Worm (Caenorhabditis elegans) whole organism, L1 larva: Measurements from ENCODE around the gene lig-1.

ENCODE experiments used
- aha-1 ChIP-seq: fragments of 150-350 bp; optimal IDR thresholded peaks from 2 replicates; lab custom pipeline; 2014; ENCODE audit warnings: missing biosample characterization, missing genetic modification characterization
- alr-1 ChIP-seq: fragments of 200-800 bp; sonication (Bioruptor generic); optimal IDR thresholded peaks from 2 replicates; lab custom pipeline; 2018; ENCODE audit warnings: borderline replicate concordance, mild to moderate bottlenecking, missing genetic modification characterization, missing compliant biosample characterization
- blmp-1 ChIP-seq: fragments of 150-350 bp; optimal IDR thresholded peaks from 2 replicates; lab custom pipeline; 2014; ENCODE audit warnings: missing biosample characterization, missing genetic modification characterization
- ceh-82 ChIP-seq, 3 experiments: fragments of 150-350 bp in 1 of 3; sonication (generic microtip) in 2 of 3; optimal IDR thresholded peaks; 2 replicates each; lab custom pipeline; 2014 to 2017; ENCODE audit warnings: missing biosample characterization in 3 of 3, missing genetic modification characterization in 3 of 3
- ceh-90 ChIP-seq: sonication (generic microtip); optimal IDR thresholded peaks from 2 replicates; lab custom pipeline; 2016; ENCODE audit warnings: missing genetic modification characterization, missing compliant biosample characterization
- dpl-1 ChIP-seq, 3 experiments: fragments of 150-350 bp in 2 of 3; sonication (generic microtip) in 1 of 3; optimal IDR thresholded peaks; 2 replicates each; lab custom pipeline; 2014 to 2017; ENCODE audit warnings: missing biosample characterization in 3 of 3, missing genetic modification characterization in 3 of 3, missing genetic modification reagents in 3 of 3
- efl-1 ChIP-seq, 4 experiments: fragments of 150-350 bp; optimal IDR thresholded peaks in 3 of 4; peaks in 1 of 4; 1 replicate in 1 of 4; 2 replicates in 3 of 4; lab custom pipeline; 2014; ENCODE audit warnings: missing biosample characterization in 2 of 4, missing genetic modification characterization in 2 of 4, missing genetic modification reagents in 2 of 4
- efl-3 ChIP-seq: fragments of 200-800 bp; sonication (Bioruptor generic); optimal IDR thresholded peaks from 2 replicates; lab custom pipeline; 2018; ENCODE audit warnings: mild to moderate bottlenecking, missing genetic modification characterization, missing compliant biosample characterization
- elt-2 ChIP-seq: sonication (generic microtip); optimal IDR thresholded peaks from 2 replicates; lab custom pipeline; 2016; ENCODE audit warnings: missing genetic modification characterization, mild to moderate bottlenecking, inconsistent platforms, missing compliant biosample characterization, missing genetic modification reagents
- elt-3 ChIP-seq, 6 experiments: fragments of 150-350 bp in 1 of 6; sonication (generic microtip); optimal IDR thresholded peaks; 2 replicates each; lab custom pipeline; 2017 to 2018; ENCODE audit warnings: missing biosample characterization in 6 of 6, missing genetic modification characterization in 6 of 6, inconsistent platforms in 1 of 6
- fkh-4 ChIP-seq: sonication (generic microtip); optimal IDR thresholded peaks from 2 replicates; lab custom pipeline; 2016; ENCODE audit warnings: missing compliant biosample characterization, missing genetic modification characterization, borderline replicate concordance
- fkh-8 ChIP-seq: sonication (generic microtip); optimal IDR thresholded peaks from 2 replicates; lab custom pipeline; 2016; ENCODE audit warnings: mild to moderate bottlenecking, missing genetic modification characterization, missing compliant biosample characterization
- hlh-4 ChIP-seq: sonication (generic microtip); optimal IDR thresholded peaks from 2 replicates; lab custom pipeline; 2016; ENCODE audit warnings: mild to moderate bottlenecking, missing genetic modification characterization, missing compliant biosample characterization
- lin-14 ChIP-seq: fragments of 200-800 bp; sonication (Bioruptor generic); optimal IDR thresholded peaks from 2 replicates; lab custom pipeline; 2018; ENCODE audit warnings: mild to moderate bottlenecking, missing genetic modification characterization, moderate library complexity, missing compliant biosample characterization
- lin-15B ChIP-seq: fragments of 150-350 bp; sonication (generic microtip); optimal IDR thresholded peaks from 3 replicates; lab custom pipeline; 2014; ENCODE audit warnings: missing biosample characterization, missing genetic modification characterization
- lin-35 ChIP-seq, 2 experiments: fragments of 150-350 bp; optimal IDR thresholded peaks; 2 replicates each; lab custom pipeline; 2014; ENCODE audit warnings: missing biosample characterization in 2 of 2, missing genetic modification characterization in 2 of 2, missing genetic modification reagents in 2 of 2
- lsy-2 ChIP-seq, 2 experiments: fragments of 150-350 bp; optimal IDR thresholded peaks; 2 replicates each; lab custom pipeline; 2014; ENCODE audit warnings: missing biosample characterization in 2 of 2, missing genetic modification characterization in 2 of 2
- mdl-1 ChIP-seq, 2 experiments: fragments of 150-350 bp; optimal IDR thresholded peaks; 2 replicates each; lab custom pipeline; 2014 to 2017; ENCODE audit warnings: missing biosample characterization in 2 of 2, missing genetic modification characterization in 2 of 2, inconsistent platforms in 1 of 2
- mep-1 ChIP-seq: fragments of 150-350 bp; optimal IDR thresholded peaks from 2 replicates; lab custom pipeline; 2014; ENCODE audit warnings: missing biosample characterization, missing genetic modification characterization
- nhr-19 ChIP-seq: fragments of 200-800 bp; sonication (Bioruptor generic); conservative IDR thresholded peaks from 2 replicates; pipeline ENCODE4 v1.3.6; 2022; ENCODE audit warnings: missing genetic modification characterization, missing compliant biosample characterization
- nhr-20 ChIP-seq: sonication (generic microtip); optimal IDR thresholded peaks from 2 replicates; lab custom pipeline; 2016; ENCODE audit warnings: mild to moderate bottlenecking, missing genetic modification characterization, missing compliant biosample characterization
- nhr-71 ChIP-seq: sonication (generic microtip); optimal IDR thresholded peaks from 2 replicates; lab custom pipeline; 2016; ENCODE audit warnings: mild to moderate bottlenecking, missing genetic modification characterization, moderate library complexity, missing compliant biosample characterization
- nhr-76 ChIP-seq: sonication (generic microtip); optimal IDR thresholded peaks from 2 replicates; lab custom pipeline; 2017; ENCODE audit warnings: missing biosample characterization, missing genetic modification characterization
- nhr-85 ChIP-seq: sonication (generic microtip); peaks from one replicate; lab custom pipeline; 2016; ENCODE audit warnings: missing genetic modification characterization, inconsistent platforms, missing compliant biosample characterization
- nhr-90 ChIP-seq: sonication (generic microtip); optimal IDR thresholded peaks from 2 replicates; lab custom pipeline; 2016; ENCODE audit warnings: mild to moderate bottlenecking, missing genetic modification characterization, missing compliant biosample characterization; ENCODE audit not compliant: poor library complexity
- rnt-1 ChIP-seq: sonication (generic microtip); optimal IDR thresholded peaks from 2 replicates; lab custom pipeline; 2016; ENCODE audit warnings: mild to moderate bottlenecking, missing genetic modification characterization, moderate library complexity, missing compliant biosample characterization
- snpc-4 ChIP-seq: fragments of 150-350 bp; optimal IDR thresholded peaks from 2 replicates; lab custom pipeline; 2014; ENCODE audit warnings: missing biosample characterization, missing genetic modification characterization
- snu-23 ChIP-seq: sonication (generic microtip); optimal IDR thresholded peaks from 2 replicates; lab custom pipeline; 2016; ENCODE audit warnings: missing genetic modification characterization, missing compliant biosample characterization
- tbx-2 ChIP-seq: sonication (generic microtip); optimal IDR thresholded peaks from 2 replicates; lab custom pipeline; 2016; ENCODE audit warnings: missing genetic modification characterization, missing compliant biosample characterization
- unc-30 ChIP-seq: sonication (generic microtip); optimal IDR thresholded peaks from 2 replicates; lab custom pipeline; 2017; ENCODE audit warnings: missing biosample characterization, missing genetic modification characterization
- vab-15 ChIP-seq: sonication (generic microtip); optimal IDR thresholded peaks from 2 replicates; lab custom pipeline; 2017; ENCODE audit warnings: missing genotype, mild to moderate bottlenecking, missing genetic modification characterization, missing compliant biosample characterization
- zip-4 ChIP-seq: fragments of 200-800 bp; sonication (Bioruptor generic); optimal IDR thresholded peaks from 2 replicates; lab custom pipeline; 2018; ENCODE audit warnings: mild to moderate bottlenecking, missing genetic modification characterization, moderate library complexity, missing compliant biosample characterization
- ztf-11 ChIP-seq, 2 experiments: sonication (generic microtip); optimal IDR thresholded peaks; 2 replicates each; lab custom pipeline; 2016 to 2017; ENCODE audit warnings: missing genetic modification characterization in 2 of 2, missing biosample characterization in 1 of 2, missing compliant biosample characterization in 1 of 2

The lig-1 gene

DNA sequence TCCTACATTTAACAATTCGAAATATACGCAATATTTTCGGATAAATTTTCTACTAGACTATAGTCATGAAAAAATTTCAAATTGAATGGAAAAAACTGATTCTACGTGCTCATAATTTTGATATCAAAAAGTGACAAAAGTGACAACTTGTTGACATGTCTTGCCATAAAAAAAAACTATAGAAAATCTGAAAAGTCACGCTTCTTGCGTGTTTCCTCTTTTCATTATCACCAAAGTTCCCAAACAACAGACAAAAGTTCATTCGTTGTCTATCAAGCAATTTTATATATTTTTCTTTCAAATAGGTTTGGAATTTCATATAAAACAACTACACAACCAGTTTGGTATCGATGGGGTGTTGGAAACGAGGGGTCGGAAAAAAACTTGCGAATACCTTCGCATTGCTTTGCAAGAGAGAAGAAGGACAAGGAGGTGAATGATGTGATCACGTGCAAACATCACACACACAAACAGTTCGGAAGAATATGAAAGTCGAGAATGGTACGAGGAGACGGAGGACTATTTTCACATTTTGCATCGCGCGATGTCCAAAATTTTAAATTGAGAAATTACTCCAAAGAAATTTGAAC lies 45.2 kb downstream of the lig-1 start (continued):
- TF ChIP-seq aha-1 (tag; lab: Kevin White, UChicago) (no peak), hlh-4 (tag; lab: Kevin White, UChicago) (no peak)

- TF ChIP-seq mdl-1 (tag; optimal IDR thresholded peaks at IDR 0.05; lab: Kevin White, UChicago): peak in 1 of 2 experiments; percentile 9
- TF ChIP-seq nhr-76 (tag; lab: Kevin White, UChicago): no peak
- TF ChIP-seq elt-2 (tag; lab: Kevin White, UChicago): peak; percentile 56
- no peak for TF ChIP-seq snu-23 (GFP tag; lab: Kevin White, UChicago)
- TF ChIP-seq lsy-2 (tag; optimal IDR thresholded peaks at IDR 0.05; lab: Kevin White, UChicago): peak in 1 of 2 experiments; percentile 21
- no peak for TF ChIP-seq fkh-4
- TF ChIP-seq elt-3 (tag; optimal IDR thresholded peaks at IDR 0.05; lab: Kevin White, UChicago): peak in 2 of 6 experiments; percentile 16 to 55
- TF ChIP-seq blmp-1 (tag; lab: Kevin White, UChicago): peak; percentile 71
- no peak for TF ChIP-seq rnt-1 (tag; lab: Kevin White, UChicago)
- 0 out of 2 replicates have a peak, but pooled peaks have one; percentile 2 for TF ChIP-seq nhr-19 (GFP tag; lab: Robert Waterston, UW)
- TF ChIP-seq lin-14 (GFP tag; lab: Kevin White, UChicago): peak; percentile 24
- TF ChIP-seq nhr-20 (tag; lab: Kevin White, UChicago): peak; percentile 4
- TF ChIP-seq alr-1 (tag; lab: Kevin White, UChicago): no peak
- no peak for TF ChIP-seq lin-15B
These were observed 45.9 kb downstream of the lig-1 start for ce11 chrV:10859775-10860174.

DNA sequence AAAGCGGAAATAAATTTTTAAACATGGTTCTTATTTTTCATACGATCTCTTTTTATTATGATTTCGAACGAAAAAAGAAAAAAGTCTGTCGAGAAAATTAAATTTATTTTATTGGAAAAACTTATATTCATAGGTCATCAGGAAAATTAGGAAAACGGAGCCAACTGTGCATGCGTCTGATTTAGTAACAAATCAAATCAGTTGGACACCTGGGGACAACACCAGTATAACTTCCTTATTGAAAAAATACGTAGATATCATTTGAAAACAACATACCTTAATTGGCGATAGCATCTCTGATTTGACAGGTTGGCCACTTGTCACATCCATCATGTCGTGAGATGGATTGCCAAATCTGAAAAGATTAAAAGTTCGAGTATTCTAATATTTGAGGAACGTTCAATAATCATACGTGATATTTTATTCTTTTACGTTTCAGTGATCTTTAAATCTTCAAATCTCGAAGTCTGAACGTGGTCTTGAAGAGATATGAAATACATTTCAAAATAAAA lies 46.7 kb downstream of the lig-1 start:
- TF ChIP-seq lin-14 (GFP tag; lab: Kevin White, UChicago): peak; percentile 50
- no peak for TF ChIP-seq lin-15B
- TF ChIP-seq zip-4 (GFP tag; lab: Kevin White, UChicago): no peak
- TF ChIP-seq rnt-1 (tag; lab: Kevin White, UChicago): peak; percentile 1
- TF ChIP-seq snu-23 (GFP tag; lab: Kevin White, UChicago): peak; percentile 13
- TF ChIP-seq tbx-2 (tag; lab: Kevin White, UChicago): peak; percentile 4
- peak in 1 of 6 experiments; percentile 31 for TF ChIP-seq elt-3 (tag; optimal IDR thresholded peaks at IDR 0.05; lab: Kevin White, UChicago)
- TF ChIP-seq ceh-90 (tag; lab: Kevin White, UChicago): no peak
- no peak for TF ChIP-seq efl-1 (optimal IDR thresholded peaks at IDR 0.05; lab: Kevin White, UChicago)
- peak in 1 of 2 experiments; percentile 12 for TF ChIP-seq efl-1 (GFP tag; optimal IDR thresholded peaks at IDR 0.05 in 1 of 2; lab: Kevin White, UChicago)
- peak; percentile 29 for TF ChIP-seq nhr-71 (tag; lab: Kevin White, UChicago)
- TF ChIP-seq fkh-8 (tag; lab: Kevin White, UChicago): peak; percentile 2
- peak; percentile 88 for TF ChIP-seq nhr-85

ce11 chrV:10861611-10862262 lies 47.8 kb downstream of the lig-1 start:
- TF ChIP-seq mdl-1 (tag; optimal IDR thresholded peaks at IDR 0.05; lab: Kevin White, UChicago): peak in 1 of 2 experiments; percentile 46
- TF ChIP-seq vab-15 (tag; lab: Kevin White, UChicago): no peak
- peak; percentile 56 for TF ChIP-seq mep-1 (tag; lab: Kevin White, UChicago)
- no peak for TF ChIP-seq alr-1 (tag; lab: Kevin White, UChicago)
- TF ChIP-seq nhr-20 (tag; lab: Kevin White, UChicago): peak; percentile 38
- peak in 1 of 2 experiments; percentile 60 for TF ChIP-seq lsy-2 (tag; optimal IDR thresholded peaks at IDR 0.05; lab: Kevin White, UChicago)
- no peak for TF ChIP-seq efl-3
- TF ChIP-seq nhr-85: peak; percentile 73
- TF ChIP-seq dpl-1 (GFP tag; optimal IDR thresholded peaks at IDR 0.05; lab: Kevin White, UChicago): no peak
- TF ChIP-seq tbx-2 (tag; lab: Kevin White, UChicago): no peak
- no peak for TF ChIP-seq efl-1 (optimal IDR thresholded peaks at IDR 0.05; lab: Kevin White, UChicago)
- peak in 1 of 2 experiments; percentile 90 for TF ChIP-seq efl-1 (GFP tag; optimal IDR thresholded peaks at IDR 0.05 in 1 of 2; lab: Kevin White, UChicago)
- peak; percentile 41 for TF ChIP-seq nhr-71 (tag; lab: Kevin White, UChicago)
- no peak for TF ChIP-seq nhr-90 (tag; lab: Kevin White, UChicago)
- peak; percentile 2 for TF ChIP-seq fkh-8 (tag; lab: Kevin White, UChicago)
- TF ChIP-seq lin-14 (GFP tag; lab: Kevin White, UChicago): peak; percentile 80
- no peak for TF ChIP-seq unc-30
- TF ChIP-seq snpc-4 (tag; lab: Kevin White, UChicago): no peak
- TF ChIP-seq lin-35 (GFP tag; optimal IDR thresholded peaks at IDR 0.05; lab: Kevin White, UChicago): peak; percentile 16 to 31
- TF ChIP-seq blmp-1 (tag; lab: Kevin White, UChicago): peak; percentile 81
- TF ChIP-seq ztf-11 (tag; optimal IDR thresholded peaks at IDR 0.05; lab: Kevin White, UChicago): no peak
- TF ChIP-seq snu-23 (GFP tag; lab: Kevin White, UChicago): peak; percentile 50
- TF ChIP-seq hlh-4 (tag; lab: Kevin White, UChicago): no peak
- TF ChIP-seq ceh-82 (tag; optimal IDR thresholded peaks at IDR 0.05; lab: Kevin White, UChicago): peak in 1 of 3 experiments; percentile 29
